Fruit fly (Drosophila melanogaster) Kc167 (cell line): ENCODE data around the gene dtr.

Experiments
- h ChIP-seq: fragments of >200 bp; optimal IDR thresholded peaks from 3 replicates; lab custom pipeline; 2018; ENCODE audit warnings: missing external identifiers
- psq ChIP-seq: fragments of >200 bp; optimal IDR thresholded peaks from 2 replicates; lab custom pipeline; 2017; ENCODE audit warnings: missing external identifiers
- ttk ChIP-seq: sonication (Bioruptor generic); optimal IDR thresholded peaks from 2 replicates; lab custom pipeline; 2017; ENCODE audit warnings: missing external identifiers

- TF ChIP-seq psq (no peak), ttk (lab: Kevin White, UChicago) (no peak), h (lab: Kevin White, UChicago) (no peak)
Measured at dm6 chr2L:21377984-21378383, 17.0 kb downstream of the dtr start.
